Worm (Caenorhabditis elegans) whole organism, L1 larva: Measurements from ENCODE around the gene F54F2.9.

Source experiments
- C04F5.9 ChIP-seq: sonication (generic microtip); optimal IDR thresholded peaks from 2 replicates; lab custom pipeline; 2016; ENCODE audit warnings: missing genetic modification characterization, missing compliant biosample characterization
- C16A3.4 ChIP-seq: fragments of 150-350 bp; optimal IDR thresholded peaks from 2 replicates; lab custom pipeline; 2014; ENCODE audit warnings: missing biosample characterization, missing genetic modification characterization
- C34B4.2 ChIP-seq: sonication (generic microtip); optimal IDR thresholded peaks from 2 replicates; lab custom pipeline; 2017; ENCODE audit warnings: mild to moderate bottlenecking, missing genetic modification characterization, missing compliant biosample characterization
- F16B12.6 ChIP-seq: fragments of 150-350 bp; optimal IDR thresholded peaks from 2 replicates; lab custom pipeline; 2014; ENCODE audit warnings: missing biosample characterization, missing genetic modification characterization
- alr-1 ChIP-seq: fragments of 200-800 bp; sonication (Bioruptor generic); optimal IDR thresholded peaks from 2 replicates; lab custom pipeline; 2018; ENCODE audit warnings: borderline replicate concordance, mild to moderate bottlenecking, missing genetic modification characterization, missing compliant biosample characterization
- aly-2 ChIP-seq: fragments of 150-350 bp; optimal IDR thresholded peaks from 2 replicates; lab custom pipeline; 2014; ENCODE audit warnings: missing biosample characterization, missing genetic modification characterization
- blmp-1 ChIP-seq: fragments of 150-350 bp; optimal IDR thresholded peaks from 2 replicates; lab custom pipeline; 2014; ENCODE audit warnings: missing biosample characterization, missing genetic modification characterization
- ceh-63 ChIP-seq: fragments of 200-800 bp; sonication (Bioruptor generic); optimal IDR thresholded peaks from 2 replicates; lab custom pipeline; 2018; ENCODE audit warnings: mild to moderate bottlenecking, missing genetic modification characterization, missing compliant biosample characterization
- ceh-8 ChIP-seq: fragments of 200-800 bp; sonication (Bioruptor generic); optimal IDR thresholded peaks from 2 replicates; lab custom pipeline; 2018; ENCODE audit warnings: mild to moderate bottlenecking, missing genetic modification characterization, moderate library complexity, missing compliant biosample characterization
- ceh-82 ChIP-seq, 3 experiments: fragments of 150-350 bp in 1 of 3; sonication (generic microtip) in 2 of 3; optimal IDR thresholded peaks; 2 replicates each; lab custom pipeline; 2014 to 2017; ENCODE audit warnings: missing biosample characterization in 3 of 3, missing genetic modification characterization in 3 of 3
- ces-1 ChIP-seq: fragments of 150-350 bp; optimal IDR thresholded peaks from 2 replicates; lab custom pipeline; 2014; ENCODE audit warnings: missing biosample characterization, missing genetic modification reagents, missing genetic modification characterization
- dpl-1 ChIP-seq, 3 experiments: fragments of 150-350 bp in 2 of 3; sonication (generic microtip) in 1 of 3; optimal IDR thresholded peaks; 2 replicates each; lab custom pipeline; 2014 to 2017; ENCODE audit warnings: missing biosample characterization in 3 of 3, missing genetic modification characterization in 3 of 3, missing genetic modification reagents in 3 of 3
- egl-13 ChIP-seq: sonication (generic microtip); optimal IDR thresholded peaks from 2 replicates; lab custom pipeline; 2016; ENCODE audit warnings: missing genotype, missing genetic modification reagents, missing genetic modification characterization, missing compliant biosample characterization
- egl-27 ChIP-seq, 2 experiments: fragments of 150-350 bp in 1 of 2; sonication (generic microtip); optimal IDR thresholded peaks; 3 replicates each; lab custom pipeline; 2017 to 2018; ENCODE audit warnings: missing biosample characterization in 2 of 2, missing genetic modification characterization in 2 of 2, missing genetic modification reagents in 2 of 2
- elt-3 ChIP-seq, 6 experiments: fragments of 150-350 bp in 1 of 6; sonication (generic microtip); optimal IDR thresholded peaks; 2 replicates each; lab custom pipeline; 2017 to 2018; ENCODE audit warnings: missing biosample characterization in 6 of 6, missing genetic modification characterization in 6 of 6, inconsistent platforms in 1 of 6
- ets-5 ChIP-seq: fragments of 200-800 bp; sonication (Bioruptor generic); IDR thresholded peaks from 2 replicates; pipeline ENCODE4 v1.3.6; 2022; ENCODE audit warnings: missing genetic modification characterization, missing compliant biosample characterization
- fkh-8 ChIP-seq: sonication (generic microtip); optimal IDR thresholded peaks from 2 replicates; lab custom pipeline; 2016; ENCODE audit warnings: mild to moderate bottlenecking, missing genetic modification characterization, missing compliant biosample characterization
- fos-1 ChIP-seq: fragments of 150-350 bp; optimal IDR thresholded peaks from 2 replicates; lab custom pipeline; 2014; ENCODE audit warnings: missing biosample characterization, missing genetic modification characterization
- grh-1 ChIP-seq: fragments of 200-800 bp; sonication (Bioruptor generic); IDR thresholded peaks from 2 replicates; pipeline ENCODE4 v1.3.6; 2022; ENCODE audit warnings: missing genetic modification reagents, missing genetic modification characterization, missing compliant biosample characterization
- hlh-17 ChIP-seq: fragments of 200-800 bp; sonication (Bioruptor generic); optimal IDR thresholded peaks from 2 replicates; lab custom pipeline; 2018; ENCODE audit warnings: missing genetic modification characterization, mild to moderate bottlenecking, missing compliant biosample characterization, moderate library complexity, borderline replicate concordance
- hlh-4 ChIP-seq: sonication (generic microtip); optimal IDR thresholded peaks from 2 replicates; lab custom pipeline; 2016; ENCODE audit warnings: mild to moderate bottlenecking, missing genetic modification characterization, missing compliant biosample characterization
- irx-1 ChIP-seq: sonication (generic microtip); optimal IDR thresholded peaks from 2 replicates; lab custom pipeline; 2016; ENCODE audit warnings: missing genetic modification characterization, missing compliant biosample characterization
- jun-1 ChIP-seq: fragments of 150-350 bp; optimal IDR thresholded peaks from 2 replicates; lab custom pipeline; 2014; ENCODE audit warnings: missing biosample characterization, missing genetic modification reagents, missing genetic modification characterization
- lin-14 ChIP-seq: fragments of 200-800 bp; sonication (Bioruptor generic); optimal IDR thresholded peaks from 2 replicates; lab custom pipeline; 2018; ENCODE audit warnings: mild to moderate bottlenecking, missing genetic modification characterization, moderate library complexity, missing compliant biosample characterization
- lin-15B ChIP-seq: fragments of 150-350 bp; sonication (generic microtip); optimal IDR thresholded peaks from 3 replicates; lab custom pipeline; 2014; ENCODE audit warnings: missing biosample characterization, missing genetic modification characterization
- lin-35 ChIP-seq, 2 experiments: fragments of 150-350 bp; optimal IDR thresholded peaks; 2 replicates each; lab custom pipeline; 2014; ENCODE audit warnings: missing biosample characterization in 2 of 2, missing genetic modification characterization in 2 of 2, missing genetic modification reagents in 2 of 2
- lin-39 ChIP-seq: fragments of 150-350 bp; optimal IDR thresholded peaks from 2 replicates; lab custom pipeline; 2014; ENCODE audit warnings: missing biosample characterization, missing genetic modification reagents, missing genetic modification characterization
- lir-3 ChIP-seq: sonication (generic microtip); optimal IDR thresholded peaks from 2 replicates; lab custom pipeline; 2016; ENCODE audit warnings: mild to moderate bottlenecking, missing genetic modification characterization, moderate library complexity, missing compliant biosample characterization; ENCODE audit not compliant: poor library complexity
- lsy-2 ChIP-seq, 2 experiments: fragments of 150-350 bp; optimal IDR thresholded peaks; 2 replicates each; lab custom pipeline; 2014; ENCODE audit warnings: missing biosample characterization in 2 of 2, missing genetic modification characterization in 2 of 2
- mef-2 ChIP-seq: fragments of 150-350 bp; optimal IDR thresholded peaks from 2 replicates; lab custom pipeline; 2014; ENCODE audit warnings: missing biosample characterization, missing genetic modification characterization
- mep-1 ChIP-seq: fragments of 150-350 bp; optimal IDR thresholded peaks from 2 replicates; lab custom pipeline; 2014; ENCODE audit warnings: missing biosample characterization, missing genetic modification characterization
- nhr-19 ChIP-seq: fragments of 200-800 bp; sonication (Bioruptor generic); conservative IDR thresholded peaks from 2 replicates; pipeline ENCODE4 v1.3.6; 2022; ENCODE audit warnings: missing genetic modification characterization, missing compliant biosample characterization
- nhr-237 ChIP-seq: fragments of 150-350 bp; optimal IDR thresholded peaks from 2 replicates; lab custom pipeline; 2014; ENCODE audit warnings: missing biosample characterization, missing genetic modification characterization
- nhr-28 ChIP-seq: fragments of 150-350 bp; optimal IDR thresholded peaks from 2 replicates; lab custom pipeline; 2014; ENCODE audit warnings: missing biosample characterization, missing genetic modification characterization
- nhr-71 ChIP-seq: sonication (generic microtip); optimal IDR thresholded peaks from 2 replicates; lab custom pipeline; 2016; ENCODE audit warnings: mild to moderate bottlenecking, missing genetic modification characterization, moderate library complexity, missing compliant biosample characterization
- nhr-76 ChIP-seq: sonication (generic microtip); optimal IDR thresholded peaks from 2 replicates; lab custom pipeline; 2017; ENCODE audit warnings: missing biosample characterization, missing genetic modification characterization
- nhr-77 ChIP-seq: fragments of 150-350 bp; optimal IDR thresholded peaks from 2 replicates; lab custom pipeline; 2014; ENCODE audit warnings: missing biosample characterization, missing genetic modification characterization
- nhr-84 ChIP-seq: sonication (generic microtip); optimal IDR thresholded peaks from 2 replicates; lab custom pipeline; 2017; ENCODE audit warnings: missing biosample characterization, missing genetic modification characterization
- nhr-85 ChIP-seq: sonication (generic microtip); peaks from one replicate; lab custom pipeline; 2016; ENCODE audit warnings: missing genetic modification characterization, inconsistent platforms, missing compliant biosample characterization
- nhr-90 ChIP-seq: sonication (generic microtip); optimal IDR thresholded peaks from 2 replicates; lab custom pipeline; 2016; ENCODE audit warnings: mild to moderate bottlenecking, missing genetic modification characterization, missing compliant biosample characterization; ENCODE audit not compliant: poor library complexity
- pag-3 ChIP-seq: sonication (generic microtip); optimal IDR thresholded peaks from 2 replicates; lab custom pipeline; 2017; ENCODE audit warnings: missing genetic modification characterization, mild to moderate bottlenecking, missing compliant biosample characterization, antibody characterized with exemption, borderline replicate concordance; ENCODE audit not compliant: insufficient read depth
- pqm-1 ChIP-seq: sonication (generic microtip); optimal IDR thresholded peaks from 3 replicates; lab custom pipeline; 2017; ENCODE audit warnings: missing biosample characterization, missing genetic modification characterization
- skn-1 ChIP-seq: fragments of 150-350 bp; optimal IDR thresholded peaks from 2 replicates; lab custom pipeline; 2014; ENCODE audit warnings: missing biosample characterization, missing genetic modification characterization
- snpc-4 ChIP-seq: fragments of 150-350 bp; optimal IDR thresholded peaks from 2 replicates; lab custom pipeline; 2014; ENCODE audit warnings: missing biosample characterization, missing genetic modification characterization
- sup-37 ChIP-seq: fragments of 200-800 bp; sonication (Bioruptor generic); optimal IDR thresholded peaks from 2 replicates; lab custom pipeline; 2018; ENCODE audit warnings: mild to moderate bottlenecking, missing genetic modification characterization, missing compliant biosample characterization
- unc-130 ChIP-seq: fragments of 150-350 bp; optimal IDR thresholded peaks from 2 replicates; lab custom pipeline; 2017; ENCODE audit warnings: missing biosample characterization, missing genetic modification characterization, inconsistent platforms
- unc-30 ChIP-seq: sonication (generic microtip); optimal IDR thresholded peaks from 2 replicates; lab custom pipeline; 2017; ENCODE audit warnings: missing biosample characterization, missing genetic modification characterization
- unc-62 ChIP-seq: fragments of 150-350 bp; optimal IDR thresholded peaks from 2 replicates; lab custom pipeline; 2014; ENCODE audit warnings: missing biosample characterization, missing genetic modification reagents, missing genetic modification characterization
- vab-15 ChIP-seq: sonication (generic microtip); optimal IDR thresholded peaks from 2 replicates; lab custom pipeline; 2017; ENCODE audit warnings: missing genotype, mild to moderate bottlenecking, missing genetic modification characterization, missing compliant biosample characterization
- xbp-1 ChIP-seq: sonication (generic microtip); optimal IDR thresholded peaks from 2 replicates; lab custom pipeline; 2016; ENCODE audit warnings: missing genetic modification characterization, missing compliant biosample characterization
- zag-1 ChIP-seq: fragments of 150-350 bp; optimal IDR thresholded peaks from 2 replicates; lab custom pipeline; 2014; ENCODE audit warnings: missing biosample characterization, missing genetic modification characterization
- ztf-11 ChIP-seq, 2 experiments: sonication (generic microtip); optimal IDR thresholded peaks; 2 replicates each; lab custom pipeline; 2016 to 2017; ENCODE audit warnings: missing genetic modification characterization in 2 of 2, missing biosample characterization in 1 of 2, missing compliant biosample characterization in 1 of 2

F54F2.9 gene

ce11 chrIII:8795595-8796141 is 31.4 kb downstream of the F54F2.9 start (continued):
- TF ChIP-seq ceh-82 (tag; optimal IDR thresholded peaks at IDR 0.05; lab: Kevin White, UChicago) = peak; percentile 88 to 93 (median 92)
- peak; percentile 94 for TF ChIP-seq nhr-77 (tag; lab: Kevin White, UChicago)
- TF ChIP-seq C34B4.2 (tag; lab: Kevin White, UChicago) = no peak
- peak; percentile 92 for TF ChIP-seq fos-1 (tag; lab: Kevin White, UChicago)
- TF ChIP-seq C04F5.9 (tag; lab: Kevin White, UChicago) = peak; percentile 73
- TF ChIP-seq irx-1 (tag; lab: Kevin White, UChicago) = peak; percentile 94
- peak; percentile 96 for TF ChIP-seq mep-1 (tag; lab: Kevin White, UChicago)
- peak; percentile 96 for TF ChIP-seq nhr-19 (GFP tag; lab: Robert Waterston, UW)
- peak; percentile 98 for TF ChIP-seq egl-13 (tag; lab: Kevin White, UChicago)
- TF ChIP-seq aly-2 (tag; lab: Kevin White, UChicago) = peak; percentile 90
- no peak for TF ChIP-seq vab-15 (tag; lab: Kevin White, UChicago)
- peak; percentile 95 for TF ChIP-seq snpc-4 (tag; lab: Kevin White, UChicago)
- TF ChIP-seq lin-14 (GFP tag; lab: Kevin White, UChicago) = peak; percentile 100
- no peak for TF ChIP-seq pqm-1 (tag; lab: Kevin White, UChicago)
- TF ChIP-seq alr-1 (tag; lab: Kevin White, UChicago) = no peak
- TF ChIP-seq zag-1 (tag; lab: Kevin White, UChicago) = peak; percentile 75
- peak; percentile 79 for TF ChIP-seq sup-37 (GFP tag; lab: Kevin White, UChicago)
- TF ChIP-seq unc-130 (tag; lab: Kevin White, UChicago) = peak; percentile 91
- no peak for TF ChIP-seq nhr-84
- TF ChIP-seq ceh-63 (GFP tag; lab: Kevin White, UChicago) = no peak
- TF ChIP-seq unc-62 (GFP tag; lab: Kevin White, UChicago) = peak; percentile 57
- peak; percentile 91 for TF ChIP-seq nhr-90 (tag; lab: Kevin White, UChicago)
- no peak for TF ChIP-seq hlh-4 (tag; lab: Kevin White, UChicago)
- TF ChIP-seq nhr-76 (tag; lab: Kevin White, UChicago) = peak; percentile 83
- peak; percentile 69 to 74 (median 70) for TF ChIP-seq dpl-1 (GFP tag; optimal IDR thresholded peaks at IDR 0.05; lab: Kevin White, UChicago)
- no peak for TF ChIP-seq ces-1 (GFP tag; lab: Kevin White, UChicago)
- TF ChIP-seq grh-1 (GFP tag; lab: Robert Waterston, UW) = peak; percentile 94
- TF ChIP-seq lsy-2 (tag; optimal IDR thresholded peaks at IDR 0.05; lab: Kevin White, UChicago) = peak; percentile 93 to 95
- peak; percentile 88 for TF ChIP-seq lir-3 (tag; lab: Kevin White, UChicago)
- TF ChIP-seq ceh-8 (GFP tag; lab: Kevin White, UChicago) = peak; percentile 91
- peak; percentile 94 for TF ChIP-seq xbp-1 (tag; lab: Kevin White, UChicago)
- peak; percentile 97 for TF ChIP-seq jun-1 (tag; lab: Kevin White, UChicago)
- no peak for TF ChIP-seq lin-15B
- peak; percentile 61 for TF ChIP-seq blmp-1 (tag; lab: Kevin White, UChicago)
- TF ChIP-seq skn-1 (tag; lab: Kevin White, UChicago) = peak; percentile 92
- TF ChIP-seq nhr-28 = peak; percentile 42
- TF ChIP-seq lin-35 (GFP tag; optimal IDR thresholded peaks at IDR 0.05; lab: Kevin White, UChicago) = peak; percentile 83 to 84
- TF ChIP-seq fkh-8 (tag; lab: Kevin White, UChicago) = peak; percentile 97
- no peak for TF ChIP-seq unc-30 (tag; lab: Kevin White, UChicago)
- TF ChIP-seq F16B12.6 = peak; percentile 7
- peak in 3 of 6 experiments; percentile 73 to 95 (median 93) for TF ChIP-seq elt-3 (tag; optimal IDR thresholded peaks at IDR 0.05; lab: Kevin White, UChicago)
- TF ChIP-seq nhr-85 (tag; lab: Kevin White, UChicago) = peak; percentile 100
- TF ChIP-seq mef-2 (tag; lab: Kevin White, UChicago) = peak; percentile 73
- TF ChIP-seq lin-39 = peak; percentile 89
- peak in 1 of 2 experiments; percentile 91 for TF ChIP-seq ztf-11 (tag; optimal IDR thresholded peaks at IDR 0.05; lab: Kevin White, UChicago)
- no peak for TF ChIP-seq hlh-17 (GFP tag; lab: Kevin White, UChicago)
- TF ChIP-seq ets-5 = no peak
- peak; percentile 12 for TF ChIP-seq pag-3
- TF ChIP-seq nhr-71 (tag; lab: Kevin White, UChicago) = peak; percentile 99
- TF ChIP-seq egl-27 (tag; optimal IDR thresholded peaks at IDR 0.05; lab: Kevin White, UChicago) = peak; percentile 93 to 97
- peak; percentile 84 for TF ChIP-seq nhr-237 (tag; lab: Kevin White, UChicago)
- TF ChIP-seq C16A3.4 (tag; lab: Kevin White, UChicago) = peak; percentile 84
